Fruit fly (Drosophila melanogaster): Measurements from ENCODE around the gene CG5071.

CG5071 gene

DNA sequence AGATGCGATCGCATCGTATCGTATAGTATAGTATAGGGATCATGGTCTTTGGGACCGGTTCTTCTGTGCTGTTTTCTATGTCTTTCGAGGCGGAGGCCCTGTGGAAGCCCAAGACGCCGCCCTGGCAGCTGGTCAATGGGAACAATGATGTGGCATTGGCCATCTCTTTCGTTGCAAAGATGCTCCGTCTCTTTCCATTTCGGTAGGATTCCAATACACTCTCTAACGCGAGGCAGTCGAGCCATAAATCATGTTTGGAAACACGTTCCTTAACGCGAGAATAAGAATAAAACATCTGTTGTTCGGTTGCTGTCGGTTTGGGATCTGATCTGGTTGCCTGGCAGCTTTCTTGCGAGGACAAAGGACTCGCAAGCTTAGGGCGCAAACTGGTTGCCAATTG is 10.4 kb downstream of the CG5071 start:
- TF ChIP-seq CG17801 (GFP tag; optimal IDR thresholded peaks at IDR 0.05; ENCODE audit: partially characterized antibody), result no peak

DNA sequence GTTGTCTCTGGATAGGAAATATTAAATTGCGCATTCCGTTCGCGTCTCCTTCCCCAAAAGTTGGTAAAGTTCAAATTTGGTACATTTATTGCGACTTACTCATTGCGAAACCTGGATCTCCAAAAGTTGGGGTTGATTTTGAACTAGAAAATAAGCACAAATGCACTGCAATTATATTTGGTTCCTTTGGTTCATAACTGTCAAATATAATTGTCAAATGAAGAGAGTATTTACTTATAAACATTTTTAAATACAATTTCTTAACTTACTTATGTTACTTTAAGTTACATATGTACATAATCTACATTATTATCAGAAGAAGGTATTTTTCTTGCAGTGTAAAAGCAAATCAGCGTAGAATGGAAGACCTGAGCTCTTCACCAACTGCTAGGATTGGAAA is 12.3 kb downstream of the CG5071 start:
- TF ChIP-seq CG17801 (GFP tag; optimal IDR thresholded peaks at IDR 0.05; ENCODE audit: partially characterized antibody), result no peak

DNA sequence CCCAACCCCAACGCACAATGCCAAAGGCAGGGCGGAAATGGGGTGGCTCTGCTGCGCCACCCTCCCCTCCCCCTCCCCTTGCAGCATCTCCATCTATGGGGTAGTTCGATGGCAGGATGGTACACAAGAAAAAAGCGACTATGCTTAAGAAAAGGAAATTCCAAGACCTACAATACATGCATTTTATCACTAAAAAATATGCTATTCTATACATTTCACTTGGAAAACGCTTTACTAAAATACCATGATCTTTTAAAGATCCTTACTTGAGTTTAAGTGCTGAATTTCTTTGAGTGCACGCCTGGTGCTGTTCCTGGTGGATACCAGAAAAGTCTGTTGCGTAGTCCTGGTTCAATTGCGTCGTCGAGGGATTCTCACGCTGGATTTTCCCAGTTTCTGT is 12.9 kb downstream of the CG5071 start:
- TF ChIP-seq CG17801 (GFP tag; optimal IDR thresholded peaks at IDR 0.05; ENCODE audit: partially characterized antibody), result no peak

- TF ChIP-seq CG17801 (GFP tag; optimal IDR thresholded peaks at IDR 0.05; ENCODE audit: partially characterized antibody), result no peak
These were observed 15.7 kb downstream of the CG5071 start for dm6 chr3R:25633865-25634460.

dm6 chr3R:25637294-25638174 is 19.3 kb downstream of the CG5071 start, which contains the start of gene jigr1:
Gene jigr1 (plus strand): TSS chr3R:25637843.
- no peak for TF ChIP-seq CG17801 (GFP tag; optimal IDR thresholded peaks at IDR 0.05; ENCODE audit: partially characterized antibody)

DNA sequence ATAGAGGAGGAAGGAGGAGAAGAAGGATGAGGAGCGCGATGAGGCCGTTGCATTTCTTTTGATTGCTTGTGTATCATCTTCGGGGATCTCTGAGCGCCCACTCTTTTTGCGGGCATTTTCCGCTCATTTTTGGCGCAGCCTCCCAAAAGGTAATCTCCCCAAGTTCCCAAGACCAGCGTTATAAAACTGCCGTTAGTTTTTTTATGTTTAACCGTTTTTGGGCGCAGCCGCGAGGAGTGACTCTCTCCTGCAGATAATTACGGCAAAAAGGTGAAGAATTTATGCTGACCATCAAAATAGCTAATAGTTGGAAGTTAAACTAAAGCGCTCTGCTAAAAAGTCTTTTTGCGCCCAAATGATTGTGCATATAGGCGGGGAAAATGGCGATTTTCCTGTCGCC is 20.2 kb downstream of the CG5071 start:
- no peak for TF ChIP-seq CG17801 (GFP tag; optimal IDR thresholded peaks at IDR 0.05; ENCODE audit: partially characterized antibody)

dm6 chr3R:25638961-25639360 is 20.7 kb downstream of the CG5071 start:
- TF ChIP-seq CG17801 (GFP tag; optimal IDR thresholded peaks at IDR 0.05; ENCODE audit: partially characterized antibody), result peak; percentile 90

dm6 chr3R:25640463-25640862 is 22.2 kb downstream of the CG5071 start:
- TF ChIP-seq CG17801 (GFP tag; optimal IDR thresholded peaks at IDR 0.05; ENCODE audit: partially characterized antibody), result peak; percentile 86

- no peak for TF ChIP-seq CG17801 (GFP tag; optimal IDR thresholded peaks at IDR 0.05; ENCODE audit: partially characterized antibody)
These were observed 26.0 kb downstream of the CG5071 start for dm6 chr3R:25644172-25644571.

DNA sequence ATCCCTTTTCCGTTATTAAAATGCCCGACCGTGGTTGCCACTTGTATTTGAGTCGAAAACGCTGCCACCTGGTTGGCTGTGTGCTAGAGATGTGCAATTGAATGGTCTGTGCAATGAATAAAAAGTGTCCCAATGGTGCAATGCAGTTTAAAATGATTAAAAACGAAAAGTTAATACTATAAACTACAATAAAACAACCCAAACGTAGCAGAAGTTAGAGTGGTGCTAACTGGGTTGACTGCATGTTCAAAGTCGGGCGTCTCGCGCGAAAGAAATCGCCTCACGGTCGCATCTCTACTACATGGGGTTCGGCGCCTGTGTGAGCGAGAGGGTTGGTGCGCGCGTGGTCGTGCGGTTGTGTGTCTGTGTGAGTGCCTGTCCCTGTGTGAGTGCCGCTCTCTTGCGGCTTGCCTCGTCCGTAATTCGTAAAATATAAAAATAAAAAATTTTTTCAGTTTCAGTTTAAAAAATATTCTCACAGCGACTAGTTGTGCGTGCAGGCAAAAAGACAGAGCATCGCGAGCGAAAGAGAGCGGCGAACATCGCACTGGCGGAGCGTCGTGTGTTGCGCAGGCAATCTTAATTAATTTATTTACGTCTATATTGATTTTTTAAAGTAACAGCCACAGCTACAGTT is 28.8 kb downstream of the CG5071 start:
- peak; percentile 78 for TF ChIP-seq CG17801 (GFP tag; optimal IDR thresholded peaks at IDR 0.05; ENCODE audit: partially characterized antibody)

dm6 chr3R:25647577-25648257 is 29.5 kb downstream of the CG5071 start:
- peak; percentile 87 for TF ChIP-seq CG17801 (GFP tag; optimal IDR thresholded peaks at IDR 0.05; ENCODE audit: partially characterized antibody)

- TF ChIP-seq CG17801 (GFP tag; optimal IDR thresholded peaks at IDR 0.05; ENCODE audit: partially characterized antibody), result no peak
These were observed 30.0 kb downstream of the CG5071 start for dm6 chr3R:25648258-25648606.

- TF ChIP-seq CG17801 (GFP tag; optimal IDR thresholded peaks at IDR 0.05; ENCODE audit: partially characterized antibody), result no peak
These were observed 32.2 kb downstream of the CG5071 start for dm6 chr3R:25650417-25650816.

dm6 chr3R:25651414-25651813 is 33.2 kb downstream of the CG5071 start:
- TF ChIP-seq CG17801 (GFP tag; optimal IDR thresholded peaks at IDR 0.05; ENCODE audit: partially characterized antibody), result peak; percentile 48

DNA sequence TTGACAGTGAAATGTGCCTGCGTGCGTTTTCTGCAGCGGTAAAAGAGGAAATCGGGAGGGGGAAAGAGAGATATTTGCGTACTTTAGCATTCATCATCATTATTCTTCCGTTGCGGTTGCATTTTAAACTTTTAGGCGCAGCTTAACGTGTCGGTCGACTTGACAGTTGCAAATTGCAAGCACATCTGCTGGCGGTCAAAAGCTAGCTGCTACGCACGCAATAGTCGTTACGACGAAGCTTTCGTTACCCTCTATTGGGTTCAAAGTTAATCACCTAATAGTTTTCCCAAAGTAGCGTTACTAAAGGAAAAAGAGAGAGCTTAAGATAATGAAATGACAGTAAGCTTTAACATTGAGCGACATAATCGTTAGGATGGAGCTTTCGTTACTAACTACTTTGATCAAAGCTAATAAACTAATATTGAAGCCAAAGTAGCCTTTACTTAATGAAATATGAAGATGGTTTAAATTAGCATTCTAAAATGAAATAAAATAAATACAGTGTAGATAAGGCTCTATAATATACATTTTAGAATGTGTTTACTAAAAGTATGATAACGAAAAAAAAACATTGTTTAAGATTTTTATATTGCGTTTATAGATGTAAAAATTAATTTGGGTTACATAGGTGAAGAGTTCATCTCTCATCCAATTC is 34.0 kb downstream of the CG5071 start:
- TF ChIP-seq CG17801 (GFP tag; optimal IDR thresholded peaks at IDR 0.05; ENCODE audit: partially characterized antibody), result peak; percentile 24
